Worm (Caenorhabditis elegans): ENCODE measurements around the gene dod-6.
A peak's percentile ranks its signal among the peaks of the same experiment; 100 is the strongest.

The dod-6 gene

DNA sequence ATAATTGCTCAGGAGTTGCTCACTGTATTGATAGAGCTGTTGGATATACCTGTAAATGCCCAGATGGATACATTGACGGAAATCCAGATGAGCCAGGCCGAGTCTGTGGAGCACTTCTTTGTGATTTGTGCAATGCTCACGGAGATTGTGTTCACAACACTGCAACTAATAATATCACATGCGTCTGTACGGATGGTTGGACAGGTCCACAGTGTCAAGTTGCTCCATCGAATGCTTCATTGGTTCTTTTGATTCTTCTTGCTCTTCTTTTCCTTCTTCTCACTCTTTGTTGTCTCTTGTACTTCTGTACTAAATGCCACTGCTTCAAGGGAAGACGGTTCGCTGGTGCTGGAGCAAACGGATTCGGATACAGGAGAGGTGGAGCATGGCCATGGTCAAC, 15.6 kb upstream of the dod-6 start:
- TF ChIP-seq ceh-27 (GFP tag; optimal IDR thresholded peaks at IDR 0.05) (no peak), nfyb-1 (GFP tag; IDR thresholded peaks at IDR 0.05) (no peak), ceh-91 (GFP tag; IDR thresholded peaks at IDR 0.05) (no peak), nhr-120 (GFP tag; IDR thresholded peaks at IDR 0.05) (no peak), egl-44 (GFP tag; IDR thresholded peaks at IDR 0.05) (no peak), mcd-1 (GFP tag; IDR thresholded peaks at IDR 0.05) (no peak), F33H1.4 (GFP tag; IDR thresholded peaks at IDR 0.05) (no peak), attf-5 (GFP tag; optimal IDR thresholded peaks at IDR 0.05) (no peak), zfh-2 (GFP tag; conservative IDR thresholded peaks at IDR 0.05) (no peak)

DNA sequence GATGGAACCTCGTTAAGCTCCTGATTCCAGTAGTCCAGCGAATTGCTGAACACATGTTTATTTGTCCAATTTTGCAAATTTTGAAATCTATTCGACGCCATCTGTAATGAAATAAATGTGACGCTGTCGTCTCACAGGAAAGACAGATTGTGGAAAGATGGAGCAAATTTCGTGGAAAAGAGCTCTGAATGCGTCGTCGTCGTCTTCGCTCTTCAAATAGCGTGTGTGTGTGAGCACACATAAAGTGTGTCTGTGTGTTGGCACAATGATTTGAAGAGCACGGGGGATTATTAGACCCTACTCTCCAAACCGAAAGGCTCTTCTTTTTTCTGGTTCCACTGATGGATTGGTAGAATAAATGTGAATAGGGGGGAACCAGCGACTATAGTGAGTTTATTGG, 11.4 kb upstream of the dod-6 start, which contains the start of gene unc-47:
TSS of gene unc-47 (minus strand) at position 101 of the 400 bp plus-strand sequence.
- no peak for TF ChIP-seq die-1 (tag; optimal IDR thresholded peaks at IDR 0.05)
- TF ChIP-seq Y53F4B.3 (GFP tag; IDR thresholded peaks at IDR 0.05), result no peak
- no peak for TF ChIP-seq sdz-38 (tag; optimal IDR thresholded peaks at IDR 0.05)
- no peak for TF ChIP-seq F57A8.1 (GFP tag; optimal IDR thresholded peaks at IDR 0.05)
- TF ChIP-seq B0019.2 (GFP tag; conservative IDR thresholded peaks at IDR 0.05), result no peak
- TF ChIP-seq efl-1 (GFP tag; optimal IDR thresholded peaks at IDR 0.05), result no peak
- TF ChIP-seq zfh-2 (GFP tag; conservative IDR thresholded peaks at IDR 0.05), result no peak
- TF ChIP-seq T26A5.8 (tag; optimal IDR thresholded peaks at IDR 0.05), result no peak
- TF ChIP-seq B0261.1 (tag; optimal IDR thresholded peaks at IDR 0.05), result no peak

DNA sequence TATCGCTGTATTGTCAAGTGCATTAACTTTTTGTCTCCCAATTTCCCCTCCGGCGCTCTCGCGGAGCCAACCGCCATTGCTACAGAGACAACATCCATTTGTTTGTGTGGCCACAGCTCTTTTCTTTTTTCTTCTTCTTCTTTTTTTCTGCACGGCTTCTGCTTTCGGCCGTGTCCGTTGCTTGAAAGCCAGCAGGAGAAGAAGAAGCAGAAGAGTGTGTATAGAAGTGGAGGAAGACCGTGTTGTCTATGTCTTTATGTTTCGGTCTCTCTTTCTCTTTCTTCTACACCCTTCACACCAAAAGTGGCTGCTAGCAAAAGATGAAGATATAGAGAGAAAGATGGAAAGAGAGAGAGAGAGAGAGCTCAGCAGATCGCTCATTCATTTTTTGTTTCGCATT, 9.7 kb upstream of the dod-6 start:
- TF ChIP-seq efl-1 (GFP tag; optimal IDR thresholded peaks at IDR 0.05), result no peak
- peak; percentile 22 for TF ChIP-seq K12H6.12 (tag; optimal IDR thresholded peaks at IDR 0.05)

DNA sequence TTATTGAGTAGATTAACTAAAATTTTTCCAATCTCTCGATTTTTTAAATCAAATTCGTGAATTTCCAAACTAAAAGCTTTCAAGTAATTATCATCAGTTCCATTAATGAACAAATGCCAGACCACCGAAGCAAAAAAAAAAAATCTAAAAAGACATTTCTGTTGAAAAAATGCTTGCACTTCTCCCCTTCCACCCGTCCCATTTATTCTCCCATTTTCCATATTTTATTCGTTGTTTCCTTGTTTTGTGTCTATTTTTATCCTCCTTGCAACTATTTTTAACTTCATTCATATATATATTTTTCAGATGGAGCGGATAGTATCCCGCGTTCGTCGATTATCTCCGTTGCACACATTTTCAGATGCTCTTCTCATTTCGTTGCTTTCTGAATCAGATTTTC, 8.6 kb upstream of the dod-6 start, which contains the start of gene epac-1:
TSS of gene epac-1 (plus strand) at position 301 of the 400 bp plus-strand sequence.
- no peak for TF ChIP-seq C17E4.6 (GFP tag; IDR thresholded peaks at IDR 0.05)
- TF ChIP-seq fkh-3 (tag; optimal IDR thresholded peaks at IDR 0.05), result no peak
- TF ChIP-seq gei-17 (GFP tag; optimal IDR thresholded peaks at IDR 0.05), result no peak
- TF ChIP-seq pha-4 (tag; optimal IDR thresholded peaks at IDR 0.05), result no peak
- TF ChIP-seq ztf-25 (GFP tag; IDR thresholded peaks at IDR 0.05), result no peak
- TF ChIP-seq egl-44 (GFP tag; IDR thresholded peaks at IDR 0.05), result no peak
- no peak for TF ChIP-seq ceh-79 (tag; optimal IDR thresholded peaks at IDR 0.05)
- no peak for TF ChIP-seq unc-62 (GFP tag; optimal IDR thresholded peaks at IDR 0.05)
- TF ChIP-seq madf-3 (GFP tag; IDR thresholded peaks at IDR 0.05), result no peak
- TF ChIP-seq F39B2.1 (GFP tag; IDR thresholded peaks at IDR 0.05), result no peak
- TF ChIP-seq ZK185.1 (tag; optimal IDR thresholded peaks at IDR 0.05; ENCODE audit: poor library complexity, severe bottlenecking), result no peak
- no peak for TF ChIP-seq egl-18 (GFP tag; IDR thresholded peaks at IDR 0.05)
- no peak for TF ChIP-seq ztf-22 (GFP tag; optimal IDR thresholded peaks at IDR 0.05)
- no peak for TF ChIP-seq bed-2 (GFP tag; IDR thresholded peaks at IDR 0.05)
- no peak for TF ChIP-seq ztf-6 (GFP tag; IDR thresholded peaks at IDR 0.05)

DNA sequence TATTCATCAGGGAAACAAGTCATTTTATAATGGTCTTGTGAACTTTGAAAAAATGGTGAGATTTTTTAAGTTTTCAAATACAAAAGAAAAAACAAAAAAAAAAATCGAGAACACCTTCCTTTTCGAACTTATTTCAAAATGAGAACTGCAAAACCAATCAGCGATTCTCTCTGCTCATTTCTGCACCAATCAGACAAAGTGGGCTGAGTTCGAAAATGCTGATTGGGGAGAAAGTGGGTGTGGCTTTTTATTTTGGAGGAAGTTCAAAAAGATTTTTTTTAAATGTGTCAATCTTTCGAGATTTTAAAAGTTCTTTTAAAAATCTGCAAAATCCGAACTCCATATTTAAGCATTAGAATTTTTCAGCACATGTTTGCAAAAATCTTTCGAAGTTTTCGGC, 2.9 kb upstream of the dod-6 start:
- TF ChIP-seq rcor-1 (GFP tag; IDR thresholded peaks at IDR 0.05), result no peak
- TF ChIP-seq rec-8 (tag; optimal IDR thresholded peaks at IDR 0.05), result no peak
- TF ChIP-seq nfya-1 (tag; optimal IDR thresholded peaks at IDR 0.05; ENCODE audit: borderline replicate concordance, insufficient read depth), result no peak
- no peak for TF ChIP-seq lin-40 (tag; optimal IDR thresholded peaks at IDR 0.05)

Measured in whole organism, young adult.